Worm (Caenorhabditis elegans) whole organism, L2 larva: ENCODE measurements around the gene cutl-18.
"Not testable (repeated sequence)": the region's sequence is repeated elsewhere in the genome, so short reads cannot be mapped to it uniquely, and the experiment has no call there.

Experiments
- C34F6.9 ChIP-seq: fragments of 150-350 bp; optimal IDR thresholded peaks from 2 replicates; lab custom pipeline; 2014; ENCODE audit warnings: missing biosample characterization, missing genetic modification characterization
- F13H6.1 ChIP-seq: sonication (generic microtip); optimal IDR thresholded peaks from 2 replicates; lab custom pipeline; 2016; ENCODE audit warnings: missing genetic modification characterization, missing compliant biosample characterization
- R02D3.7 ChIP-seq: fragments of 150-350 bp; optimal IDR thresholded peaks from 2 replicates; lab custom pipeline; 2014; ENCODE audit warnings: missing biosample characterization, missing genetic modification characterization
- aly-2 ChIP-seq: fragments of 150-350 bp; optimal IDR thresholded peaks from 2 replicates; lab custom pipeline; 2014; ENCODE audit warnings: missing biosample characterization, missing genetic modification characterization
- ama-1 ChIP-seq: fragments of 150-350 bp; optimal IDR thresholded peaks from 2 replicates; lab custom pipeline; 2018; ENCODE audit warnings: inconsistent platforms
- blmp-1 ChIP-seq: sonication (generic microtip); optimal IDR thresholded peaks from 2 replicates; lab custom pipeline; 2017; ENCODE audit warnings: missing genetic modification characterization, mild to moderate bottlenecking, missing compliant biosample characterization, antibody characterized with exemption, moderate library complexity; ENCODE audit not compliant: insufficient read depth
- ceh-82 ChIP-seq: fragments of 150-350 bp; optimal IDR thresholded peaks from 2 replicates; lab custom pipeline; 2014; ENCODE audit warnings: missing biosample characterization, missing genetic modification characterization
- crh-2 ChIP-seq: sonication (generic microtip); optimal IDR thresholded peaks from 2 replicates; lab custom pipeline; 2017; ENCODE audit warnings: missing biosample characterization, missing genetic modification characterization
- dmd-4 ChIP-seq: sonication (generic microtip); optimal IDR thresholded peaks from 2 replicates; lab custom pipeline; 2017; ENCODE audit warnings: missing biosample characterization, missing genetic modification characterization
- elt-3 ChIP-seq: sonication (generic microtip); optimal IDR thresholded peaks from 2 replicates; lab custom pipeline; 2017; ENCODE audit warnings: missing biosample characterization, missing genetic modification characterization
- gmeb-1 ChIP-seq: fragments of 150-350 bp; optimal IDR thresholded peaks from 2 replicates; lab custom pipeline; 2014; ENCODE audit warnings: missing biosample characterization, missing genetic modification characterization
- lin-13 ChIP-seq: fragments of 150-350 bp; optimal IDR thresholded peaks from 2 replicates; lab custom pipeline; 2014; ENCODE audit warnings: missing biosample characterization, missing genetic modification reagents, missing genetic modification characterization
- lin-39 ChIP-seq: fragments of 150-350 bp; optimal IDR thresholded peaks from 2 replicates; lab custom pipeline; 2014; ENCODE audit warnings: missing biosample characterization, missing genetic modification reagents, missing genetic modification characterization
- lsy-2 ChIP-seq, 2 experiments: fragments of 150-350 bp in 1 of 2; sonication (generic microtip) in 1 of 2; optimal IDR thresholded peaks; 2 replicates each; lab custom pipeline; 2014 to 2017; ENCODE audit warnings: missing biosample characterization in 2 of 2, missing genetic modification characterization in 2 of 2
- mab-5 ChIP-seq: fragments of 150-350 bp; optimal IDR thresholded peaks from 2 replicates; lab custom pipeline; 2014; ENCODE audit warnings: missing biosample characterization, missing genetic modification characterization
- mbf-1 ChIP-seq: sonication (generic microtip); optimal IDR thresholded peaks from 2 replicates; lab custom pipeline; 2017; ENCODE audit warnings: missing biosample characterization, missing genetic modification characterization
- nhr-10 ChIP-seq: sonication (generic microtip); optimal IDR thresholded peaks from 2 replicates; lab custom pipeline; 2017; ENCODE audit warnings: missing biosample characterization, missing genetic modification characterization
- nhr-11 ChIP-seq: fragments of 150-350 bp; optimal IDR thresholded peaks from 2 replicates; lab custom pipeline; 2014; ENCODE audit warnings: missing biosample characterization, missing genetic modification characterization
- nhr-12 ChIP-seq: fragments of 150-350 bp; optimal IDR thresholded peaks from 2 replicates; lab custom pipeline; 2014; ENCODE audit warnings: missing biosample characterization, missing genetic modification characterization
- nhr-21 ChIP-seq: fragments of 150-350 bp; optimal IDR thresholded peaks from 2 replicates; lab custom pipeline; 2014; ENCODE audit warnings: missing biosample characterization, missing genetic modification characterization
- nhr-237 ChIP-seq: fragments of 150-350 bp; optimal IDR thresholded peaks from 2 replicates; lab custom pipeline; 2014; ENCODE audit warnings: missing biosample characterization, missing genetic modification characterization
- nhr-25 ChIP-seq: fragments of 150-350 bp; sonication (generic microtip); optimal IDR thresholded peaks from 3 replicates; lab custom pipeline; 2014; ENCODE audit warnings: missing biosample characterization, missing genetic modification characterization
- nhr-77 ChIP-seq: fragments of 150-350 bp; optimal IDR thresholded peaks from 2 replicates; lab custom pipeline; 2014; ENCODE audit warnings: missing biosample characterization, missing genetic modification characterization
- peb-1 ChIP-seq: fragments of 150-350 bp; optimal IDR thresholded peaks from 2 replicates; lab custom pipeline; 2014; ENCODE audit warnings: missing biosample characterization, missing genetic modification characterization
- skn-1 ChIP-seq: sonication (generic microtip); optimal IDR thresholded peaks from 2 replicates; lab custom pipeline; 2017; ENCODE audit warnings: missing biosample characterization, missing genetic modification characterization
- sma-3 ChIP-seq: sonication (generic microtip); optimal IDR thresholded peaks from 2 replicates; lab custom pipeline; 2016; ENCODE audit warnings: missing genetic modification reagents, missing genetic modification characterization, missing compliant biosample characterization
- sma-9 ChIP-seq, 2 experiments: fragments of 150-350 bp in 1 of 2; sonication (generic microtip) in 1 of 2; optimal IDR thresholded peaks; 2 replicates each; lab custom pipeline; 2014 to 2016; ENCODE audit warnings: missing genetic modification characterization in 2 of 2, mild to moderate bottlenecking in 1 of 2, missing biosample characterization in 1 of 2, missing compliant biosample characterization in 1 of 2, missing genetic modification reagents in 1 of 2, moderate library complexity in 1 of 2
- snpc-4 ChIP-seq: fragments of 150-350 bp; optimal IDR thresholded peaks from 2 replicates; lab custom pipeline; 2014; ENCODE audit warnings: missing biosample characterization, missing genetic modification characterization
- unc-39 ChIP-seq: fragments of 150-350 bp; optimal IDR thresholded peaks from 2 replicates; lab custom pipeline; 2014; ENCODE audit warnings: missing biosample characterization, missing genetic modification characterization
- unc-55 ChIP-seq: fragments of 150-350 bp; sonication (generic microtip); optimal IDR thresholded peaks from 3 replicates; lab custom pipeline; 2014; ENCODE audit warnings: missing biosample characterization, missing genetic modification reagents, missing genetic modification characterization
- unc-62 ChIP-seq: fragments of 150-350 bp; optimal IDR thresholded peaks from 2 replicates; lab custom pipeline; 2014; ENCODE audit warnings: missing biosample characterization, missing genetic modification reagents, missing genetic modification characterization
- zag-1 ChIP-seq: fragments of 150-350 bp; optimal IDR thresholded peaks from 2 replicates; lab custom pipeline; 2014; ENCODE audit warnings: missing biosample characterization, missing genetic modification characterization
- ztf-1 ChIP-seq: fragments of 200-800 bp; sonication (Bioruptor generic); conservative IDR thresholded peaks from 2 replicates; pipeline ENCODE4 v1.3.6; 2022; ENCODE audit warnings: missing genetic modification characterization, missing compliant biosample characterization
- ztf-11 ChIP-seq: sonication (generic microtip); optimal IDR thresholded peaks from 2 replicates; lab custom pipeline; 2017; ENCODE audit warnings: missing biosample characterization, missing genetic modification characterization
- ztf-4 ChIP-seq: fragments of 150-350 bp; optimal IDR thresholded peaks from 2 replicates; lab custom pipeline; 2014; ENCODE audit warnings: missing biosample characterization, missing genetic modification characterization

The cutl-18 gene

DNA sequence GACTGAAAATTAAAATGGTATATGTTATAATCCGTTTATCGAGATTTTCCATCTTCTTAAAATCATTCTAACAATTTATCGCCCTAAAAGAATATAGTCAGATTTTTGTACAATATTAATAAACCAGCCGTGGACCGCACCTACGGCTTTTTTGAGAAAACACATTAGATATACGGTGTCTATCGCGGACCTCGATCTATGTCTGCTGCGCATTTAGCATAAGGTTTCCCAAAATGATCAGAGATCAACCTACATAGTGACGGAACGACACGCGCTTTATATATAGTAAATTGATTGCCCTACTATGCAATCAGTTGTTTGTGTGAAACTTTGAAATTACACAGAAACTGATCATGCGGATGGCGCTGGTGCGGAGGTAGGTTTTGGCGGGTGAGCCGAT is 24.0 kb downstream of the cutl-18 start:
- TF ChIP-seq elt-3 (tag; lab: Kevin White, UChicago) (no peak), lin-39 (tag; lab: Kevin White, UChicago) (no peak), R02D3.7 (no peak), nhr-21 (tag; lab: Kevin White, UChicago) (no peak), nhr-77 (tag; lab: Kevin White, UChicago) (no peak), unc-55 (no peak), lsy-2 (tag; optimal IDR thresholded peaks at IDR 0.05; lab: Kevin White, UChicago) (no peak), unc-39 (tag; lab: Kevin White, UChicago) (no peak), ztf-4 (tag; lab: Kevin White, UChicago) (no peak), peb-1 (tag; lab: Kevin White, UChicago) (no peak)

DNA sequence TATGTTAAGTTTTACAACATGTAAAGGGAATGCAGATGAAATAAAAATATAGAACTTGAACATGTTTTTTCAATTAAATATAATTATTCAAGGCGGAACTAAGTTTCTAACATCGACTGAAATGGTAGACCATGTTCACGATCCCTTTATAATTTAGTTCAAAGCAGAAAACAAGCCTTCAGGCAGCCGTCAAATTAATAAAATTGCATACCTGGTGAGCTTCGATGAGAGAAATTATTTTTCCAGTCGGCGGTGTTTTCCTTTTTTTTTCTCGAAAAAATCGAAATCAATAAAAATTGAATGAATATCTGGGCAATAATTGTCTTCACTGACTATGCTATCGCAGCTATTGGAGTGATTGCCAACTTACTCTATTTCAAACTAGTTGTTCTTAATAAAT is 25.8 kb downstream of the cutl-18 start, which contains the start of gene C03E10.1:
C03E10.1 (plus strand) TSS at position 301 of the 400 bp plus-strand sequence.
- TF ChIP-seq mab-5 (tag; lab: Kevin White, UChicago): no peak
- TF ChIP-seq skn-1: no peak
- no peak for TF ChIP-seq aly-2 (tag; lab: Kevin White, UChicago)
- TF ChIP-seq gmeb-1 (tag; lab: Kevin White, UChicago): no peak
- TF ChIP-seq nhr-25 (tag; lab: Kevin White, UChicago): no peak
- TF ChIP-seq C34F6.9 (tag; lab: Kevin White, UChicago): no peak
- no peak for TF ChIP-seq lin-39 (tag; lab: Kevin White, UChicago)
- TF ChIP-seq nhr-237 (tag; lab: Kevin White, UChicago): no peak
- TF ChIP-seq ceh-82: no peak
- no peak for TF ChIP-seq F13H6.1 (tag; lab: Kevin White, UChicago)
- no peak for TF ChIP-seq blmp-1 (tag; lab: Kevin White, UChicago)
- TF ChIP-seq unc-62: no peak
- no peak for TF ChIP-seq R02D3.7
- TF ChIP-seq nhr-11 (tag; lab: Kevin White, UChicago): no peak
- no peak for TF ChIP-seq sma-9 (GFP tag; optimal IDR thresholded peaks at IDR 0.05; lab: Kevin White, UChicago)
- TF ChIP-seq sma-9 (tag; optimal IDR thresholded peaks at IDR 0.05; lab: Kevin White, UChicago): no peak
- no peak for TF ChIP-seq sma-3 (GFP tag; lab: Kevin White, UChicago)
- no peak for TF ChIP-seq mbf-1 (tag; lab: Kevin White, UChicago)
- no peak for TF ChIP-seq elt-3 (tag; lab: Kevin White, UChicago)
- no peak for TF ChIP-seq unc-55
- TF ChIP-seq, all 48 proteins: peak for 0

DNA sequence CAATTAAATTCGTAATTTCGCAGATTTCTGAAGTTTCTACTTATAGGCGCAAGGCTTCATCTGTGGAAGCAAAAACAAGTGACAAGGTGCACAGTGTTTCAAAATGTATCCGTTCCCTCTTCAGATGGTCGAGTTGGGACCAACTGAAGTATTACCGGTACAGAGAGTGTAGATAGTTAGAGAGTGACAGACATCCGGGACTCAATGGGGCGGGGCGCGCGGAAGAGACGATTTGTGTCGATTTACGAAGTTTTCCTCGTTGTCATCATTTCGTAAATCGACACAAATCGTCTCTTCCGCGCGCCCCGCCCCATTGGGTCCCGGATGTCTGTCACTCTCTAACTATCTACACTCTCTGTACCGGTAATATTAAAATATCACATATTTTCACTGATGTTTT is 30.6 kb downstream of the cutl-18 start, which contains the start of gene C03E10.3:
C03E10.3 (plus strand) TSS at position 301 of the 400 bp plus-strand sequence.
- not testable (repeated sequence) for TF ChIP-seq ztf-11; nhr-11 (tag; lab: Kevin White, UChicago); gmeb-1 (tag; lab: Kevin White, UChicago)

DNA sequence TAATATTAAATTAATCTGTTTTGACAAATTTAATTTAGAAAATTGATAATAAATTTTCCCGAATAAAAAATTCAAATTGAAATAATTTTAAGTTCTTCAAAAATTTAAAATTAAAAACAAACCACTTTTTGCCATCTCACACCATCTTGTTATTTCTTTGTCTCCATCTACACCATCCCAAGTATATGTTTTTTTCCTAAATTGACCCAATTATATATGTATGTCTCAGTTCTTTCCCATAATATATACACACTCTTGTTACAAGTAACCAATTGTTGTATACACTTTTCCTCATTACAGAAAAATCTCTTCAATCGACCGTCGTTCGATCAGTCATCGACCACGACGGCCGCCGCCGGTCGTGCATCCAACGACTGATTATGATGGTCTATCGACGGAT is 34.4 kb downstream of the cutl-18 start, which contains the start of gene gly-20:
gly-20 (plus strand) TSS at position 301 of the 400 bp plus-strand sequence.
- TF ChIP-seq nhr-11 (tag; lab: Kevin White, UChicago) (no peak), nhr-12 (tag; lab: Kevin White, UChicago) (no peak), ztf-11 (no peak), ama-1 (lab: Kevin White, UChicago) (no peak), skn-1 (no peak), nhr-10 (tag; lab: Kevin White, UChicago) (no peak), gmeb-1 (tag; lab: Kevin White, UChicago) (no peak), snpc-4 (tag; lab: Kevin White, UChicago) (no peak), dmd-4 (tag; lab: Kevin White, UChicago) (no peak), peb-1 (tag; lab: Kevin White, UChicago) (no peak), ztf-1 (GFP tag; lab: Robert Waterston, UW) (no peak), zag-1 (tag; lab: Kevin White, UChicago) (no peak), mab-5 (tag; lab: Kevin White, UChicago) (no peak), lin-13 (no peak), crh-2 (tag; lab: Kevin White, UChicago) (no peak), blmp-1 (tag; lab: Kevin White, UChicago) (no peak), sma-9 (GFP tag; optimal IDR thresholded peaks at IDR 0.05; lab: Kevin White, UChicago) (no peak), sma-9 (tag; optimal IDR thresholded peaks at IDR 0.05; lab: Kevin White, UChicago) (no peak)
